Fruit fly (Drosophila melanogaster) whole organism, embryonic: Measurements from ENCODE around the gene CrebB.

Source experiments
- CG10147 ChIP-seq: fragments of 200-800 bp; sonication (Bioruptor generic); optimal IDR thresholded peaks from 2 replicates; lab custom pipeline; 2019; ENCODE audit warnings: missing biosample characterization, mild to moderate bottlenecking, missing genetic modification characterization, moderate library complexity
- CG10431 ChIP-seq: fragments of 200-800 bp; sonication (Bioruptor generic); optimal IDR thresholded peaks from 3 replicates; lab custom pipeline; 2018; ENCODE audit warnings: missing biosample characterization, mild to moderate bottlenecking, missing genetic modification characterization
- CG10959 ChIP-seq: fragments of 200-800 bp; sonication (Bioruptor generic); IDR thresholded peaks from 2 replicates; pipeline ENCODE4 v1.3.6; 2022; ENCODE audit warnings: missing biosample characterization, missing genetic modification characterization
- CG10979 ChIP-seq: fragments of 200-800 bp; sonication (Bioruptor generic); optimal IDR thresholded peaks from 2 replicates; lab custom pipeline; 2018; ENCODE audit warnings: missing biosample characterization, mild to moderate bottlenecking, missing genetic modification characterization, moderate library complexity
- CG11085 ChIP-seq: fragments of 200-800 bp; sonication (Bioruptor generic); IDR thresholded peaks from 2 replicates; pipeline ENCODE4 v1.3.6; 2022; ENCODE audit warnings: missing biosample characterization, missing genetic modification characterization
- CG11247 ChIP-seq: fragments of 200-800 bp; sonication (Bioruptor generic); IDR thresholded peaks from 2 replicates; pipeline ENCODE4 v1.3.6; 2022; ENCODE audit warnings: missing biosample characterization, missing genetic modification characterization
- CG13424 ChIP-seq: fragments of 200-800 bp; sonication (Bioruptor generic); optimal IDR thresholded peaks from 2 replicates; lab custom pipeline; 2019; ENCODE audit warnings: missing biosample characterization, mild to moderate bottlenecking, missing genetic modification characterization, moderate library complexity
- CG13624 ChIP-seq: fragments of 200-800 bp; sonication (Bioruptor generic); optimal IDR thresholded peaks from 2 replicates; lab custom pipeline; 2016; ENCODE audit warnings: missing biosample characterization, missing genetic modification characterization
- CG14710 ChIP-seq: fragments of 200-800 bp; sonication (Bioruptor generic); optimal IDR thresholded peaks from 3 replicates; lab custom pipeline; 2019; ENCODE audit warnings: missing biosample characterization, mild to moderate bottlenecking, missing genetic modification characterization, moderate library complexity
- CG16813 ChIP-seq: fragments of 200-800 bp; sonication (Bioruptor generic); IDR thresholded peaks from 3 replicates; pipeline ENCODE4 v1.3.6; 2022; ENCODE audit warnings: missing biosample characterization, missing genetic modification characterization; ENCODE audit not compliant: partially characterized antibody
- CG2116 ChIP-seq: fragments of 200-800 bp; sonication (Bioruptor generic); optimal IDR thresholded peaks from 3 replicates; lab custom pipeline; 2018; ENCODE audit warnings: missing biosample characterization, mild to moderate bottlenecking, missing genetic modification characterization
- CG33557 ChIP-seq: fragments of 200-800 bp; sonication (Bioruptor generic); optimal IDR thresholded peaks from 2 replicates; lab custom pipeline; 2019; ENCODE audit warnings: missing biosample characterization, mild to moderate bottlenecking, missing genetic modification characterization, moderate library complexity
- CG34422 ChIP-seq: fragments of 200-800 bp; sonication (Bioruptor generic); IDR thresholded peaks from 3 replicates; pipeline ENCODE4 v1.3.6; 2022; ENCODE audit warnings: missing biosample characterization, missing genetic modification characterization
- CG3726 ChIP-seq: fragments of 200-800 bp; sonication (Bioruptor generic); IDR thresholded peaks from 3 replicates; pipeline ENCODE4, ENCODE4 v1.3.6; 2022; ENCODE audit warnings: missing biosample characterization, missing genetic modification characterization
- CG43689 ChIP-seq: fragments of 200-800 bp; sonication (Bioruptor generic); IDR thresholded peaks from 2 replicates; pipeline ENCODE4 v1.3.6; 2022; ENCODE audit warnings: missing biosample characterization, missing genetic modification characterization
- CG4617 ChIP-seq: fragments of 200-800 bp; sonication (Bioruptor generic); optimal IDR thresholded peaks from 3 replicates; lab custom pipeline; 2016; ENCODE audit warnings: missing biosample characterization, missing genetic modification characterization, borderline replicate concordance
- CG4820 ChIP-seq: fragments of 200-800 bp; sonication (Bioruptor generic); optimal IDR thresholded peaks from 3 replicates; lab custom pipeline; 2016; ENCODE audit warnings: missing biosample characterization, missing genetic modification characterization
- CG7928 ChIP-seq: fragments of 200-800 bp; sonication (Bioruptor generic); optimal IDR thresholded peaks from 2 replicates; lab custom pipeline; 2017; ENCODE audit warnings: missing biosample characterization, mild to moderate bottlenecking, missing genetic modification characterization
- Dbx ChIP-seq: fragments of 200-800 bp; sonication (Bioruptor generic); IDR thresholded peaks from 3 replicates; pipeline ENCODE4 v1.3.6; 2022; ENCODE audit warnings: missing biosample characterization, missing genetic modification characterization
- Dip2 ChIP-seq: fragments of 200-800 bp; sonication (Bioruptor generic); IDR thresholded peaks from 2 replicates; pipeline ENCODE4 v1.3.6; 2022; ENCODE audit warnings: missing biosample characterization, missing genetic modification characterization
- Dp ChIP-seq: fragments of 200-800 bp; sonication (Bioruptor generic); optimal IDR thresholded peaks from 2 replicates; lab custom pipeline; 2018; ENCODE audit warnings: missing biosample characterization, mild to moderate bottlenecking, missing genetic modification characterization, moderate library complexity
- Dref ChIP-seq: fragments of 200-800 bp; sonication (Bioruptor generic); IDR thresholded peaks from 2 replicates; pipeline ENCODE4 v1.3.6; 2022; ENCODE audit warnings: missing biosample characterization, missing genetic modification characterization
- E2f2 ChIP-seq: fragments of 200-800 bp; sonication (Bioruptor generic); IDR thresholded peaks from 2 replicates; pipeline ENCODE4 v1.3.6; 2022; ENCODE audit warnings: missing biosample characterization, missing genetic modification characterization
- Ets97D ChIP-seq: fragments of 200-800 bp; sonication (Bioruptor generic); optimal IDR thresholded peaks from 3 replicates; lab custom pipeline; 2016; ENCODE audit warnings: missing biosample characterization, missing genetic modification characterization
- Fer3 ChIP-seq: fragments of 200-800 bp; sonication (Bioruptor generic); optimal IDR thresholded peaks from 2 replicates; lab custom pipeline; 2018; ENCODE audit warnings: missing biosample characterization, mild to moderate bottlenecking, missing genetic modification characterization, moderate library complexity
- Hmx ChIP-seq: fragments of 200-800 bp; sonication (Bioruptor generic); optimal IDR thresholded peaks from 2 replicates; lab custom pipeline; 2016; ENCODE audit warnings: missing biosample characterization, missing genetic modification characterization
- Lpt ChIP-seq: fragments of >200 bp; optimal IDR thresholded peaks from 2 replicates; lab custom pipeline; 2018; ENCODE audit warnings: missing biosample characterization, missing genetic modification characterization
- MBD-R2 ChIP-seq: fragments of 200-800 bp; sonication (Bioruptor generic); IDR thresholded peaks from 2 replicates; pipeline ENCODE4 v1.3.6; 2022; ENCODE audit warnings: missing biosample characterization, missing genetic modification characterization
- Med ChIP-seq: fragments of 200-800 bp; sonication (Bioruptor generic); peaks from one replicate; lab custom pipeline; 2016; ENCODE audit warnings: missing biosample characterization, missing genetic modification characterization, mild to moderate bottlenecking, inconsistent platforms, moderate library complexity
- Oli ChIP-seq: fragments of 200-800 bp; sonication (Bioruptor generic); optimal IDR thresholded peaks from 2 replicates; lab custom pipeline; 2018; ENCODE audit warnings: missing biosample characterization, mild to moderate bottlenecking, missing genetic modification characterization, moderate library complexity
- Pdp1 ChIP-seq, 2 experiments: fragments of 200-800 bp; sonication (Bioruptor generic); optimal IDR thresholded peaks; 3 replicates each; lab custom pipeline; 2016; ENCODE audit warnings: missing biosample characterization in 2 of 2, missing genetic modification characterization in 2 of 2, mild to moderate bottlenecking in 1 of 2, moderate library complexity in 1 of 2
- Ptx1 ChIP-seq: fragments of 200-800 bp; sonication (Bioruptor generic); IDR thresholded peaks from 2 replicates; pipeline ENCODE4 v1.3.6; 2022; ENCODE audit warnings: missing biosample characterization, missing genetic modification characterization
- Rfx ChIP-seq: fragments of 200-800 bp; sonication (Bioruptor generic); IDR thresholded peaks from 2 replicates; pipeline ENCODE4 v1.3.6; 2022; ENCODE audit warnings: missing biosample characterization, missing genetic modification characterization
- Sry-δ ChIP-seq: fragments of 200-800 bp; sonication (Bioruptor generic); optimal IDR thresholded peaks from 2 replicates; lab custom pipeline; 2016; ENCODE audit warnings: missing biosample characterization, missing genetic modification characterization
- TFAM ChIP-seq: fragments of 200-800 bp; sonication (Bioruptor generic); optimal IDR thresholded peaks from 2 replicates; lab custom pipeline; 2017; ENCODE audit warnings: missing biosample characterization, missing genetic modification characterization, inconsistent platforms
- Xbp1 ChIP-seq: fragments of 200-800 bp; sonication (Bioruptor generic); optimal IDR thresholded peaks from 3 replicates; lab custom pipeline; 2016; ENCODE audit warnings: missing biosample characterization, mild to moderate bottlenecking, missing genetic modification characterization
- YL-1 ChIP-seq: fragments of 200-800 bp; sonication (Bioruptor generic); optimal IDR thresholded peaks from 3 replicates; lab custom pipeline; 2017; ENCODE audit warnings: missing biosample characterization, mild to moderate bottlenecking, missing genetic modification characterization
- al ChIP-seq: fragments of 200-800 bp; sonication (Bioruptor generic); IDR thresholded peaks from 2 replicates; pipeline ENCODE4 v1.3.6; 2022; ENCODE audit warnings: missing biosample characterization, missing genetic modification characterization
- az2 ChIP-seq: fragments of 200-800 bp; sonication (Bioruptor generic); optimal IDR thresholded peaks from 3 replicates; lab custom pipeline; 2016; ENCODE audit warnings: missing biosample characterization, missing genetic modification characterization
- dimm ChIP-seq: fragments of 200-800 bp; sonication (Bioruptor generic); IDR thresholded peaks from 2 replicates; pipeline ENCODE4 v1.3.6; 2022; ENCODE audit warnings: missing biosample characterization, missing genetic modification characterization
- dm ChIP-seq: fragments of 200-800 bp; sonication (Bioruptor generic); optimal IDR thresholded peaks from 3 replicates; lab custom pipeline; 2016; ENCODE audit warnings: missing biosample characterization, missing genetic modification characterization
- gfzf ChIP-seq: fragments of 200-800 bp; sonication (Bioruptor generic); optimal IDR thresholded peaks from 2 replicates; lab custom pipeline; 2016; ENCODE audit warnings: missing biosample characterization, mild to moderate bottlenecking, missing genetic modification characterization, moderate library complexity
- hb ChIP-seq: fragments of 200-800 bp; sonication (Bioruptor generic); IDR thresholded peaks from 3 replicates; pipeline ENCODE4 v1.3.6; 2022; ENCODE audit warnings: missing biosample characterization, missing genetic modification characterization; ENCODE audit not compliant: partially characterized antibody
- phol ChIP-seq: fragments of 200-800 bp; sonication (Bioruptor generic); optimal IDR thresholded peaks from 3 replicates; lab custom pipeline; 2018; ENCODE audit warnings: missing biosample characterization, mild to moderate bottlenecking, missing genetic modification characterization, moderate library complexity
- prd ChIP-seq, 3 experiments: fragments of >200 bp in 2 of 3; fragments of 200-800 bp in 1 of 3; sonication (Bioruptor generic) in 1 of 3; optimal IDR thresholded peaks in 2 of 3; IDR thresholded peaks in 1 of 3; 2 replicates in 2 of 3; 3 replicates in 1 of 3; pipeline versions ENCODE4 v1.3.6 to Lab custom; 2017 to 2022; ENCODE audit warnings: missing biosample characterization in 1 of 3, missing genetic modification characterization in 1 of 3
- pzg ChIP-seq: fragments of 200-800 bp; sonication (Bioruptor generic); optimal IDR thresholded peaks from 3 replicates; lab custom pipeline; 2018; ENCODE audit warnings: missing biosample characterization, mild to moderate bottlenecking, missing genetic modification characterization, moderate library complexity
- sna ChIP-seq: fragments of 200-800 bp; sonication (Bioruptor generic); IDR thresholded peaks from 2 replicates; pipeline ENCODE4 v1.3.6; 2022; ENCODE audit warnings: missing biosample characterization, missing genetic modification characterization; ENCODE audit not compliant: partially characterized antibody
- sob ChIP-seq: fragments of 200-800 bp; sonication (Bioruptor generic); IDR thresholded peaks from 2 replicates; pipeline ENCODE4 v1.3.6; 2022; ENCODE audit warnings: missing biosample characterization, missing genetic modification characterization
- unc-4 ChIP-seq: fragments of 200-800 bp; sonication (Bioruptor generic); IDR thresholded peaks from 2 replicates; pipeline ENCODE4 v1.3.6; 2022; ENCODE audit warnings: missing biosample characterization, missing genetic modification characterization; ENCODE audit not compliant: partially characterized antibody

Gene CrebB

DNA sequence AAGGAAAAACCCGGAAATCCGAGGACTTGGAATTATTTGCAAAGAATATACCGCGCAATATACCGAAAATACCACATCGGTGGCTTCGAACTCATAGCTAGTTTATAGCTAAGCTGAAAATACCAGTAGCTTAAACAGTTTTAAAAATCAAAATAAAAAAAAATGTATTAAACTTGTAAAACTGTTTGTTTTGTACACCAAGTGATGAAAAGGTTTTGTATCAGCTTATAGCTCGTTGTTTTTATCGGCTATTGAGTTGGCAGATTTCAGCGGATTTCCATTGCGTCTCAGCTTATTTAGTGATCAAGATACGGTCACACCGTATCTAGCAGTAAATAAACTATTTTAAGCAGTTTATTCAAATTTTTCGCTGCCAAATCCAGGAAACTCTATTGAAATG is 13.6 kb downstream of the CrebB start, which contains the start of the genes por and CG6179 (continued):
- TF ChIP-seq CG2116 (GFP tag; lab: Kevin White, UChicago) (peak; percentile 19), Ets97D (GFP tag; lab: Kevin White, UChicago) (peak; percentile 19), CG13424 (tag; lab: Kevin White, UChicago) (peak; percentile 4), CG4820 (no peak), Sry-δ (GFP tag; lab: Kevin White, UChicago) (no peak), CG10979 (tag; lab: Kevin White, UChicago) (no peak), Hmx (no peak), Dbx (no peak), hb (no peak), MBD-R2 (peak; percentile 60), az2 (GFP tag; lab: Kevin White, UChicago) (no peak), Fer3 (tag; lab: Kevin White, UChicago) (no peak)
- TF ChIP-seq, all 482 proteins: peak for 24

DNA sequence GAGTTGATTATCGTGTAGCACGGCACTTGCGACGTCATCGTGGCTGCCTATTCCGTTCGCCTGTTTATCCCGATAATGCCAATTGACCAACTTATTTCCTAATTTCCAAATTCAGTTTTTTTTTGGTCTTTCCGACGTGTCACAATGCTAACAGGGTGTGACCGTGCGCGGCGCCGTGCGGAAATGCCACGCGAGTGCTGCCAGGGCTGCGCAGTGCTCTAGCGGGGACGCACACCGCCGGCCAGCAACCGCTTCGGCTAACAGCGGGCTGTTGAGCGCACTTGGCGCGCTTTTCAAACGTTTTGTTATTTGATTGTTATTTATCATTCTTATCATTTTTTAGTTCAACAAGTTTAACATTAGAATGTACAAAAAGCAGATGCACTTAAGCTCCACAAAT is 18.9 kb downstream of the CrebB start, which contains the start of gene betaCOP:
Gene betaCOP, minus strand, starts transcription at position 187 of the 400 bp plus-strand sequence.
- TF ChIP-seq sna (GFP tag; lab: Robert Waterston, UW) (no peak), CG4617 (GFP tag; lab: Kevin White, UChicago) (peak; percentile 49), Dref (peak; percentile 48), Dbx (peak; percentile 34; the same call in 1 of the 3 replicates), YL-1 (peak; percentile 72), Oli (no peak), CG7928 (GFP tag; lab: Kevin White, UChicago) (peak; percentile 92), dimm (GFP tag; lab: Robert Waterston, UW) (no peak), CG33557 (no peak), CG10431 (GFP tag; lab: Kevin White, UChicago) (no peak), CG11085 (GFP tag; lab: Robert Waterston, UW) (no peak), al (GFP tag; lab: Robert Waterston, UW) (no peak), CG13624 (peak; percentile 5), CG10147 (GFP tag; lab: Kevin White, UChicago) (no peak), sob (GFP tag; lab: Robert Waterston, UW) (0 out of 2 replicates have a peak, but pooled peaks have one; percentile 6), Med (GFP tag; lab: Kevin White, UChicago) (peak; percentile 81), CG11247 (GFP tag; lab: Robert Waterston, UW) (no peak), CG14710 (tag; lab: Kevin White, UChicago) (peak; percentile 56), Dip2 (GFP tag; lab: Robert Waterston, UW) (no peak), Pdp1 (GFP tag; optimal IDR thresholded peaks at IDR 0.05; lab: Kevin White, UChicago) (peak in 1 of 2 experiments; percentile 39), pzg (peak; percentile 97), E2f2 (peak; percentile 99), CG16813 (GFP tag; lab: Robert Waterston, UW) (peak; percentile 34; the same call in 2 of the 3 replicates), CG43689 (no peak), Xbp1 (GFP tag; lab: Kevin White, UChicago) (peak; percentile 45), Ptx1 (no peak), Dp (GFP tag; lab: Kevin White, UChicago) (peak; percentile 96), Lpt (no peak), phol (tag; lab: Kevin White, UChicago) (peak; percentile 46), unc-4 (GFP tag; lab: Robert Waterston, UW) (0 out of 2 replicates have a peak, but pooled peaks have one; percentile 16), CG10959 (GFP tag; lab: Robert Waterston, UW) (no peak), CG3726 (GFP tag; lab: Robert Waterston, UW) (no peak), CG34422 (GFP tag; lab: Robert Waterston, UW) (0 out of 3 replicates have a peak, but pooled peaks have one; percentile 45), TFAM (GFP tag; lab: Kevin White, UChicago) (no peak), dm (peak; percentile 19), gfzf (GFP tag; lab: Kevin White, UChicago) (peak; percentile 96), Rfx (peak; percentile 48; the same call in 1 of the 2 replicates), prd (optimal IDR thresholded peaks at IDR 0.05; lab: Kevin White, UChicago) (no peak), prd (GFP tag; IDR thresholded peaks at IDR 0.05; lab: Robert Waterston, UW) (0 out of 3 replicates have a peak, but pooled peaks have one; percentile 11)
